Fruit fly (Drosophila melanogaster): ENCODE results near the gene Mst89B.

Gene Mst89B

DNA sequence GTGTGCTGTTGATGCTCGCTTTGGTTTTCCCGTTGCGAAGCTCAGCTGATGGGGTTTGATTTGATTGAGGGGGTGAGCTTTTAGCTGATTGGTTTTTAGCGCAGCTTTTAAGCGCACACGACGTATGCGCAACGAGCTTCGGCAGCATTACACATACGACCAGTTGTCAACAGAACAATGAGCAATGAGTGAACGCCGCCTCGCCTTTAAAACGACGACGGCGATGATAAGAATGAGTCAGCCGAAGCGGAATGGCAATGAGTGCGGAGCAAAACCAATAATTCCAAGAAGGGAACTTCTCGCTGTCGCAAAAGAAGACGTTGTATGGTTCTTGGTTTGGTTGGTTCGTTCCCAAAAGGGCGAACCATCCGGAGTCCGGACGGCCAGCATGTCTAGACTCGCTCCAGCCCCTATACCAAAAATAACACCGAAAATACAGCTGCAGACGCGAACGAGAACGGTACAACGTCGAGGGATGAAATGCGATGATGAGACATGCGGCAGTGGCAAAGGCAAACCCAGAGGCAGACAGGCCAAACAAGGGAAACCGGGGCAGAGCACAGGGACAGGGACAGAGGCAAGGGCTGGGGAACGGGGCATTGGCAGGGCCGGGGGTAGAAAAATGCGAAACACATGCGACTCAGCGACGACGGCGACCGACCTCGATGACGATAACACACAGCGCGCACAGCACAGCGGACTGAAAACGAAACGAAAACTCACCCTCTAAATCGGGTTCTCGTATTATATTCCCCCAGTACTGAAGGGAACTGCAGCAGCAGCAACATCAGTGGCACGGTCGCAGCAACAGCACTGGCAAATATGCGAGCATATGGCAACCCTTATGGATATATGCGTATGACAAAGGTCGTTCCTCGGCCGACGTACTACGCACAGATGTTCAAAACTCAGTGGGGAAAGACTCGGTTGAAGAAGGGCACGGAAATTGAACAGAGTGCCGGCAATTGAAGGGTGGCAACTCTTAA lies 11.9 kb upstream of the Mst89B start:
- TF ChIP-seq noc (tag; optimal IDR thresholded peaks at IDR 0.05) = no peak

DNA sequence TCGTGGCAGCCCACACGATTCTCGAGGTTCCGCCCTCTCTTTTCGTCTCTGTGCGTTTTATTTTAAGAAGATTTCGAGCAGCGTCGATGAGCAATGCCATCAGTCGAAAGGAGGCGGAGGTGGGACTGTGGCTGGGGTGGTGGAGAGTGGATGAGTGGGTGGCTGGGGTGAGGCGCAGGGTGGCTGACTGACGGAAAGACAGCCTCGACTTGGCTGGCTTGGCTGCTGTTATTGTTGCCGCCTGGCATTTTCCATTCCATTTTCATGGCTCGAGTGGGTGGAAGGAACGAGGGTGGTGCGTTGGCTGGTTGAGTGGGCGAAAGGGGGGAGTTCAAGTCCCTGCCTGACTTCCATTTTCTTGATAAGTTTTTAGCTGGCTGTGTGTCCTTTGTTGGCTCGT lies 10.7 kb upstream of the Mst89B start:
- TF ChIP-seq noc (tag; optimal IDR thresholded peaks at IDR 0.05) = no peak

DNA sequence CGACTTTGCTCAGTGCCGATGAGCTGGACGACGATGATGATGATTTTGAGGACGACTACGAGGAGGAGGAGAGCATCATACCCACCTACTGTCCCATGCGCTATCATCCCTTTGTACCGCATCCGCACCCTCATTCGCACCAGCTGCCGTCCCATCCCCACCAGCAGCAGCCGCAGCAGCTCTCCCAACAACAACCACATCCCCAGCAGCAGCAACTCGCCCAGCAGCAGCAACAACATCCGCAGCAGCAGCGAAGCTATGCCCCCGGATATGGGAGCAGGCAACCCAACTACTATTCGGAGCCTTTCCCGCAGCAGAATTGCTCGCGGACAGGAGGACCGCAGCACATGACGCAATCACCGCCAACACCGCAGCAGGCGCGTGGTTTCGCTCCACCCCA lies 9.5 kb upstream of the Mst89B start:
- no peak for TF ChIP-seq noc (tag; optimal IDR thresholded peaks at IDR 0.05)

DNA sequence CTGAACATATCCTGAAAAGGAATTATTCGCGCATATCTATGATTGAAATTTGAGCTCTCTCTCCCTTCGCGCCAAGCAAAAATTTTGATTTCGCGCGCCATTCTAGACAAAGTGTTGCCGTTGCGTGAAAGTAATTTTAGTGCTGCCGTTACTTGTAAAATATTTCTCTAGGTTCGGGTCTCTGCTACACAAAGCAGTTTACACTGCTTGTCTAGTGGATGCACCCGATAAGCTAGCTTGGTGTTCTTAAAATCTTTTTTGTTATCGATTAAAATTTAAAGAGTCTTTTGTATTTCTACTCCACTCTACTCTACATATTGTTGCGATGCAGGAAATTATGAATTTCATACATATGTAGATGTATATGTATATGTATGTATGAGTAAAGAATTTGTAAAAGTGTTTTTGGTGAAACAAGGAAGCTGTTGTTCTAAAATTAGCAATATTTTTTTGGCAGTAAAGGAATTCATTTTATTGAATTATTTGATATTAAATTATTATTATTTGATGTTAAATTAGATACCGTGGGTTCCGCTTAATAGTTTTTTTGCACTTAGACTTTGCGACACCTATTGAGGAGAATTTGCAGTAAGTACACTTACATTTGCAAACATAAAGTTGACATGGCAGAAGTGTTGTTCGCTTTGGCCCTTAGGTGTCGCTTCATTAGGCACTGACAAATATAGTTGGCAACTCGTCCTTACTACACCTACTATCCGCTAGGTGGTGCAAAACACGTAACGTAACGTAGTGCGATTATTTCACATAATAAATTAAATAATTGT lies 6.2 kb upstream of the Mst89B start:
- TF ChIP-seq noc (tag; optimal IDR thresholded peaks at IDR 0.05) = no peak

DNA sequence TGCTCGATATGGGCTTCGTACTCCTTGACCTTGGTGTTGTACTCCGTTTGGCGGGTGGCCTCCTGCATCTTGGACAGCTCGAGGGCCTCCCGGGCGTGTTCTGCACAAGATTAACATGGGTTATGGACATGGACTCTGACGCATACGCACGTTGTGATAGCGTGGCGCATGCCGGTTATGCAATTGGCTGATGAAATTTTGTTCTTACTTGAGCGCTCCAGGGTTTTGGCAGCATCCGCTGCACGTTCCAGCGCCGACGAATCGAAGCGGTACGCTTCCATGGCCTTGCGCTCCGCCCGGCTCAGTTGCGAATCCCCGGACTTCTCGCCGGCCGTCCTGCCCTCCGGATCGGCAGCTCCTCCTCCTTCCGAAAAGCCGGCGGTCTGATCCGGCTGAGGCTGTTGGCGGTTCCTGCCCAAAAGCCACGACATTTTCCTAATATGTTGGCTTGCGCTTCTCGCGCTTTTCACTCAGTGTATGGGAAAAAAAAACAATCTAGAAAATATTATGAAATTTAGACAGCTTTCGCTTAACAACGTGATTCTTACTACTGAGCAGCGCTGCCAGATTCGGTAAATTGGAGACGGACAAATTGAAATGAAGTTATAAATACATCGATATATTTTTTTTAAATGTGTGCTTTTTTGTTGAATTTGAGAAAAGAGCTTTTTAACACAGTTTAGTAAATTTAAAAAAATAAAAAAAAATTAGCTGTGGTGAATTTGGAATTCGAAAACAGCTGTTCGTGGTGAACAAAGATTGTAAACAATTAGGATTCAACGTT lies 3.1 kb upstream of the Mst89B start, which contains the start of the genes bor and asun:
bor (minus strand) TSS at position 594 of the 784 bp plus-strand sequence.
asun (plus strand) TSS at position 750 of the 784 bp plus-strand sequence.
- no peak for TF ChIP-seq noc (tag; optimal IDR thresholded peaks at IDR 0.05)

DNA sequence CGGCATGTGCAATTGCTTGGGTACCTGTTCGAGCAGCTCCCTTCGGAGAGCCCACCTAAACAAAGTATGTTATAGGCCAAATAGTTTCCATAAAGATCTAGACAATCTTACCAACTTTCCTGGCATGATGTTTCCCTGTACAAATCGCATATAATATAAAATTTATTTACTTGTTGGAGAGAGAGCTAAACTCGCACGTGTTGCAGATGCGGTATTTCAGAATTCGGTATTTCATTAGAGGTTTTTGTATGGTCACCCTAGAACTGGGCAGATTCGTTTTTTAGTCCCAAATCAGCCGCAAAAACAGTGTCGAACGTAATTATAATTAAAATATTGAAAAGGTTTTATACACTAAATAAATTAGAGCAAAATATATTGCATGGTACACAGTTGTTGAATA lies 5.4 kb downstream of the Mst89B start, which contains the start of the genes Mat89Ba and gish:
Mat89Ba (minus strand) TSS at position 231 of the 400 bp plus-strand sequence.
gish (plus strand) TSS at position 268 of the 400 bp plus-strand sequence.
- TF ChIP-seq noc (tag; optimal IDR thresholded peaks at IDR 0.05) = no peak

DNA sequence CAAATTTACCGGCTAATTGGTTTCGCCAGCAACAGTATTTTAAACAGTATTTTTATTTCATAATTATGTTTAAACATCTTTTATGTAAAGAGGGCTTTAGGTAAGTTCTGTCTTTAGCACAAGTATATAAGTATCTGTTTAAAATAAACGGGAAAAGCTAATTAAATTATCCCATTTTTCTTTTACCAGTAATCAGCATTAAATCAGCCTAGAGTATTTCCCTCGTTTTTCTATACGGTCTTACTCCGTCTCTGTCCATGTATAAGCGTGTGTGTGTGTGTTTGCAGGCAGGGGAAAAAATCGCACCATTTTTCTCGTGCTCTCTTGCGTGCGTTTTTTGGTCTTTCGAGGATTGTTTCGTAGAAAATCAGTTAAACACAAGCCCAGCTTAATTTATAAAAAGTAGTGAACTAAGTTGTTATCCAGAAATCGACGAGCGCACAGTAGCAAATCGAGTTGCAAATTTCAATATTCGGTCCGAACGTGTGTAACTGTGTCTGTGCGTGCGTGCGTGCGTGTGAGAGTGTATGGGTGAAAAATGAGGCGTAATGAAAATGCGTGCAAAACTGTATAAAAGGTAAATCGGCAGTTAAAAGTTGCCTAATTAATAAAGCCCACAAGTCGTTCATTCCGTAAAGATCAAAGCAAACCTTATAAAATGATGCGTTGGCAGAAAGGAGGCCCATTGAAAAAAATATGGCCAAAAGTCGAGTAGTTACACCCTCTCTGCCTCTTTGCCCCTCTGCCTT lies 6.1 kb downstream of the Mst89B start:
- TF ChIP-seq noc (tag; optimal IDR thresholded peaks at IDR 0.05) = no peak

DNA sequence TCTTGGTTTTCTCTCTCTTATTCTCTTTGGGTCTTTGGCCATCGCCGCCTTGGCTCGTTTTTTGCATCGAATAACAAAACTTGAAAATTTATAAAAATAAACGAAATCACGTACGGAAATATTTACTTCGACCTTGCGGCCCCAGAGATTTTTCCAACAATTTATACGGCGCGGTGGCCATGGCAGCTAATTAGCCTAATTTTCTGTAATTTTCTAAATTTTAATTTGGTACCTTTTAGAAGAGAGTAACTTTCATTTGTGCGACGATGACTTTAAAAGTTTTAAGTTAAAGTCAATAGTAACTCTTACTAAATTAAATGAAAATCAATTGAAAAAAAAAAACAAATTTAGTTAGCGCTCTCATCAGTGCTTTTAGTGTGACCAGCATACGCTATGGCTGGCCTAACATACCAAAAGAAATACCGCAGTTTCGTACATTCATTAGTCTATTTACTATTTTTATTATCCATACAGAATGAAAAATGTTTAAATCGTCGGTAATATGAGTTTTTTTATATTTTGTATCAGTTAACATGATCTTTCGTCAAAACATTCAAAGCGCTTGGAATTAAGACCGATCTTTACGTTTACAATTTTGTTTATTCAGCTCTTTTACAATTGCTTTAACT lies 6.8 kb downstream of the Mst89B start:
- no peak for TF ChIP-seq noc (tag; optimal IDR thresholded peaks at IDR 0.05)

DNA sequence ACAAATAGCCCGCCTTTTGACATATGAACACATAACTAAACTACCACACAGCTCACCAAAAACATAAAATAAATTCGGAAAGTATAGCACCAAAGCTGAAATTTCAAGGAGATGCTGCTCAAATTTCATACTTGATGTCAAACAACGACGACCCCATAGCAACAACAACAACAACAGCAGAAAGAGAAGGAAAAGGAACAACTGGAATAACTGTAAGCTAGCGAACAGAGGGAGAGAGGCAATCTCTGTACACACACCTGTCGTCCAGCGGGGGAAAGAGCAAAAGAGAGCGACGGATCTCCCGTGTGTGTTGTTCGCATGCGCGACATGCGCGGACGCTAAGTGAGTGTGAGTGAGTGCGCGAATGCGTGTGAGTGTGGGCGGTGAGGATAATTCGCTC lies 7.7 kb downstream of the Mst89B start:
- TF ChIP-seq noc (tag; optimal IDR thresholded peaks at IDR 0.05) = no peak

DNA sequence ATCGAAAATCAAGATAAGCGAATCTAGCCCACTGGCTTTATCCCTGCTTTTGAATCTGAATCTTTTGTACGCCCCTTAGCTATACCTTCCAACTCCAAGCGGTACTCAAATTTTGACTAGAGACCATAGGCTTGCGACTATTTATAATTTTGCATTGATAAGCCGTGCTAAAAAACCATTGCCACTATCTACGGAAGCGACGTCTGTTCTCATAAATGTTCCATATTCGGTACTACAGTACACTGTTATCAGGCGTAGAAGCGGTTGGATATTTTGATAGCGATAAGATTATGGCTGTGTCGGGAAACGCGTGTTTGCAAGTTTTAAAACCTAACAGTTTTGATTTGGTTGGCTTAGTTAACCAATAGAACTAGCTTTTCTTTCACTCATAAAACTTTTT lies 8.5 kb downstream of the Mst89B start:
- TF ChIP-seq noc (tag; optimal IDR thresholded peaks at IDR 0.05) = peak; percentile 19

DNA sequence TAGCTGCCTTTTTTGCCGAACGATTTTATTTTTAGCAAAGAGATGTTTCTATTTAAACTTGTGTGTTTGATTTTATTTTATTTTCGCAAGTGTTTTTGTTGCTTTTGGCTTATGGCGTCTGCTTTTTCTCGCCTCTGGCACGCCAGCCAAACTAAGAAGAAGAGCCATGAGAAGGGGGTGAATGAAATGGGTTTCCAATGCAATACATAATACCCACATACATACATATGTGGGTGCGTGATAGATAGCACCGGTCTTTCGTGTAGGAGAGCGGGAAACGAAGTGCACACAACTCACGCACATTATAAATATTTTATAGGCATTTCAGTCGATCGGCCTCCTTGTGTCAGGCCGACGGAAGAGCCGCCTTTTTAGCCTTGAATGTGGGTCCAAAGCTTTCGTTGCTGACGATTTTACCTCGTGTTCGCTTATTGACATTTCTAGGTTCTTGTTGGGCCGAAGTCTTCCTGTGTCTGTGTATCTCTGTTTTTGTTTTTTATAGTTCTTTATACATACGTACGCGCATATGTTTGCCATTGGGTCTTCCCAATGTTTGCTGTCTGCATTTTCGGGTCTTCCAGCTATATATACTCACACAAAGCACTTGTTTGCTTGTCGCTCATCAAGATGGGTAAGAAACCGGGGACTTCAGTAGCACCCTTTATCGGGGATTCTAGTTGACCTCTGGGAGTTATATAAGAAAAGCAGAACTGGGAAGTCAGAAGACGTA lies 9.2 kb downstream of the Mst89B start:
- no peak for TF ChIP-seq noc (tag; optimal IDR thresholded peaks at IDR 0.05)

DNA sequence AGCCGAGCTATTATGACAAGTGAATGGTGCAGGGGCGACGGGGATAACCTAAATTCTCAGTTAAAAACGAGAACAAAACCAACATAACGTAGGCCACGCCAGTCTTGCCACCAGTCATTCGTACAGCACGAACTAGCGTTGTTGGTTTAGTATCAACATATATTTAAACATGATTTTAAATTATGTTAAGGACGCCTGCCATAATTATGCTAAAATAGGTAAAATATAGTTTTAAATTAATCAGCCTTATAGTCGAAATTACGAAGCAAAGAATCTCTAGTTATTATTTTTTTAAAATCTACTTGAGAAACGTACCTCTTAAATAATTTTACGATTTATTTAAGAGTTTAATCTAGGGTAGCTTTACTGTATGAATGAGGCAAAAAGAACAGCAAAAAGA lies 10.2 kb downstream of the Mst89B start:
- TF ChIP-seq noc (tag; optimal IDR thresholded peaks at IDR 0.05) = peak; percentile 27

DNA sequence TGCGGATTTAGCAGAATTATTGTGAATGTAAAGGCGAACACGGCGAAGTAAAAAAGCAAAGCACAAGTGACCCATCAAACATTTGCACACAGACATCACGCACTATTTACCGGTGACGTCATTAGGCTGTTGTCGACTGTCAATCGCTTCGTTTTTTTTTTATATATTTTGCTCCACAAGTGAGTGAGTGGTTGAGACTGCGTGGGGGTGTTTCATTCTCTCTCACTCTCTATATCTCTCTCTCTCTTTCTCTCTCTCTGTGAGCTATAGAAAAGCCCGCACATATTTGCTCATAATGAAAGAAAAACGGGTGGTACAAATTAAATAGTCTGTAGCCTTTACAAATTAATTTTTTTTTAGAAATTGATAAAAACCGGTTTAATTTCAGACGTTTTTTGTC lies 10.7 kb downstream of the Mst89B start:
- no peak for TF ChIP-seq noc (tag; optimal IDR thresholded peaks at IDR 0.05)
